Fruit fly (Drosophila melanogaster) whole organism, embryonic: ENCODE measurements around the gene Ant2.

Experiments used
- Ada2b ChIP-seq: fragments of 200-800 bp; sonication (Bioruptor generic); IDR thresholded peaks from 2 replicates; pipeline ENCODE4 v1.3.6; 2022; ENCODE audit warnings: missing biosample characterization, missing genetic modification characterization
- Adf1 ChIP-seq: fragments of 200-800 bp; sonication (Bioruptor generic); IDR thresholded peaks from 2 replicates; pipeline ENCODE4 v1.3.6; 2022; ENCODE audit warnings: missing biosample characterization, missing genetic modification characterization
- Atf3 ChIP-seq: fragments of 200-800 bp; sonication (Bioruptor generic); optimal IDR thresholded peaks from 3 replicates; lab custom pipeline; 2016; ENCODE audit warnings: missing biosample characterization, missing genetic modification characterization
- Bdp1 ChIP-seq: fragments of 200-800 bp; sonication (Bioruptor generic); optimal IDR thresholded peaks from 3 replicates; lab custom pipeline; 2016; ENCODE audit warnings: missing biosample characterization, missing genetic modification characterization
- CG10462 ChIP-seq: fragments of 200-800 bp; sonication (Bioruptor generic); optimal IDR thresholded peaks from 2 replicates; lab custom pipeline; 2016; ENCODE audit warnings: missing biosample characterization, missing genetic modification characterization
- CG12769 ChIP-seq: fragments of 200-800 bp; sonication (Bioruptor generic); optimal IDR thresholded peaks from 2 replicates; lab custom pipeline; 2019; ENCODE audit warnings: missing biosample characterization, mild to moderate bottlenecking, missing genetic modification characterization, moderate library complexity
- CG12942 ChIP-seq: fragments of 200-800 bp; sonication (Bioruptor generic); optimal IDR thresholded peaks from 3 replicates; lab custom pipeline; 2016; ENCODE audit warnings: missing biosample characterization, missing genetic modification characterization
- CG1603 ChIP-seq: fragments of 200-800 bp; sonication (Bioruptor generic); optimal IDR thresholded peaks from 2 replicates; lab custom pipeline; 2019; ENCODE audit warnings: missing biosample characterization, mild to moderate bottlenecking, missing genetic modification characterization, moderate library complexity
- CG16813 ChIP-seq: fragments of 200-800 bp; sonication (Bioruptor generic); IDR thresholded peaks from 3 replicates; pipeline ENCODE4 v1.3.6; 2022; ENCODE audit warnings: missing biosample characterization, missing genetic modification characterization; ENCODE audit not compliant: partially characterized antibody
- CG1792 ChIP-seq: fragments of 200-800 bp; sonication (Bioruptor generic); optimal IDR thresholded peaks from 2 replicates; lab custom pipeline; 2016; ENCODE audit warnings: missing biosample characterization, missing genetic modification characterization
- CG3847 ChIP-seq: fragments of 200-800 bp; sonication (Bioruptor generic); IDR thresholded peaks from 2 replicates; pipeline ENCODE4 v1.3.6; 2022; ENCODE audit warnings: missing biosample characterization, missing genetic modification characterization
- CG3995 ChIP-seq: fragments of 200-800 bp; sonication (Bioruptor generic); optimal IDR thresholded peaks from 3 replicates; lab custom pipeline; 2016; ENCODE audit warnings: missing biosample characterization, missing genetic modification characterization
- CG4360 ChIP-seq: fragments of 200-800 bp; sonication (Bioruptor generic); IDR thresholded peaks from 2 replicates; pipeline ENCODE4 v1.3.6; 2022; ENCODE audit warnings: missing biosample characterization, missing genetic modification characterization
- CG7745 ChIP-seq: fragments of 200-800 bp; sonication (Bioruptor generic); optimal IDR thresholded peaks from 2 replicates; lab custom pipeline; 2018; ENCODE audit warnings: missing biosample characterization, mild to moderate bottlenecking, missing genetic modification characterization, moderate library complexity
- CoRest ChIP-seq: fragments of 200-800 bp; sonication (Bioruptor generic); optimal IDR thresholded peaks from 3 replicates; lab custom pipeline; 2018; ENCODE audit warnings: missing biosample characterization, mild to moderate bottlenecking, missing genetic modification characterization, moderate library complexity
- Dad ChIP-seq: fragments of 200-800 bp; sonication (Bioruptor generic); optimal IDR thresholded peaks from 3 replicates; lab custom pipeline; 2016; ENCODE audit warnings: missing biosample characterization, missing genetic modification characterization
- Dll ChIP-seq: fragments of 200-800 bp; sonication (Bioruptor generic); IDR thresholded peaks from 4 replicates; pipeline ENCODE4 v1.3.6; 2022; ENCODE audit warnings: missing biosample characterization, missing genetic modification characterization; ENCODE audit not compliant: partially characterized antibody
- Dp ChIP-seq: fragments of 200-800 bp; sonication (Bioruptor generic); optimal IDR thresholded peaks from 2 replicates; lab custom pipeline; 2018; ENCODE audit warnings: missing biosample characterization, mild to moderate bottlenecking, missing genetic modification characterization, moderate library complexity
- E2f1 ChIP-seq: fragments of 200-800 bp; sonication (Bioruptor generic); IDR thresholded peaks from 2 replicates; pipeline ENCODE4 v1.3.6; 2022; ENCODE audit warnings: missing biosample characterization, missing genetic modification characterization
- Ets97D ChIP-seq: fragments of 200-800 bp; sonication (Bioruptor generic); optimal IDR thresholded peaks from 3 replicates; lab custom pipeline; 2016; ENCODE audit warnings: missing biosample characterization, missing genetic modification characterization
- Gsc ChIP-seq: fragments of 200-800 bp; sonication (Bioruptor generic); IDR thresholded peaks from 2 replicates; pipeline ENCODE4 v1.3.6; 2022; ENCODE audit warnings: missing biosample characterization, missing genetic modification characterization
- HLH3B ChIP-seq: fragments of 200-800 bp; sonication (Bioruptor generic); IDR thresholded peaks from 2 replicates; pipeline ENCODE4 v1.3.6; 2022; ENCODE audit warnings: missing biosample characterization, missing genetic modification characterization
- Hmr ChIP-seq: fragments of 200-800 bp; sonication (Bioruptor generic); optimal IDR thresholded peaks from 3 replicates; lab custom pipeline; 2017; ENCODE audit warnings: mild to moderate bottlenecking, missing biosample characterization, missing genetic modification reagents, missing genetic modification characterization
- Sin3A ChIP-seq: fragments of >200 bp; optimal IDR thresholded peaks from 2 replicates; lab custom pipeline; 2018
- Usf ChIP-seq: fragments of 200-800 bp; sonication (Bioruptor generic); optimal IDR thresholded peaks from 2 replicates; lab custom pipeline; 2017; ENCODE audit warnings: missing genotype, missing biosample characterization, missing genetic modification characterization
- ash1 ChIP-seq: fragments of 200-800 bp; sonication (Bioruptor generic); optimal IDR thresholded peaks from 2 replicates; lab custom pipeline; 2018; ENCODE audit warnings: missing biosample characterization, mild to moderate bottlenecking, missing genetic modification characterization
- ato ChIP-seq: fragments of 200-800 bp; sonication (Bioruptor generic); IDR thresholded peaks from 2 replicates; pipeline ENCODE4 v1.3.6; 2022; ENCODE audit warnings: missing biosample characterization, missing genetic modification characterization; ENCODE audit not compliant: partially characterized antibody
- bigmax ChIP-seq: fragments of 200-800 bp; sonication (Bioruptor generic); optimal IDR thresholded peaks from 2 replicates; lab custom pipeline; 2018; ENCODE audit warnings: missing biosample characterization, mild to moderate bottlenecking, missing genetic modification characterization
- bsh ChIP-seq, 2 experiments: fragments of 200-800 bp; sonication (Bioruptor generic); optimal IDR thresholded peaks; 2 replicates each; lab custom pipeline; 2017 to 2018; ENCODE audit warnings: mild to moderate bottlenecking in 2 of 2, missing biosample characterization in 2 of 2, missing genetic modification characterization in 2 of 2, moderate library complexity in 1 of 2
- cad ChIP-seq: fragments of >200 bp; optimal IDR thresholded peaks from 2 replicates; lab custom pipeline; 2017; ENCODE audit warnings: missing biosample characterization, missing genetic modification characterization
- exex ChIP-seq: fragments of 200-800 bp; sonication (Bioruptor generic); optimal IDR thresholded peaks from 4 replicates; lab custom pipeline; 2018; ENCODE audit warnings: missing biosample characterization, mild to moderate bottlenecking, missing genetic modification characterization, moderate library complexity
- ftz-f1 ChIP-seq: fragments of 200-800 bp; sonication (Bioruptor generic); optimal IDR thresholded peaks from 2 replicates; lab custom pipeline; 2016; ENCODE audit warnings: missing biosample characterization, missing genetic modification characterization
- hbn ChIP-seq: fragments of 200-800 bp; sonication (Bioruptor generic); IDR thresholded peaks from 2 replicates; pipeline ENCODE4 v1.3.6; 2022; ENCODE audit warnings: missing biosample characterization, missing genetic modification characterization; ENCODE audit not compliant: partially characterized antibody
- hkb ChIP-seq, 2 experiments: fragments of 200-800 bp in 1 of 2; fragments of >200 bp in 1 of 2; sonication (Bioruptor generic) in 1 of 2; IDR thresholded peaks in 1 of 2; optimal IDR thresholded peaks in 1 of 2; 2 replicates each; pipeline versions ENCODE4 v1.3.6 to Lab custom; 2017 to 2022; ENCODE audit warnings: missing biosample characterization in 1 of 2, missing genetic modification characterization in 1 of 2
- ind ChIP-seq: fragments of 200-800 bp; sonication (Bioruptor generic); optimal IDR thresholded peaks from 3 replicates; lab custom pipeline; 2016; ENCODE audit warnings: missing biosample characterization, missing genetic modification characterization
- klu ChIP-seq: fragments of 200-800 bp; sonication (Bioruptor generic); IDR thresholded peaks from 2 replicates; pipeline ENCODE4 v1.3.6; 2022; ENCODE audit warnings: missing biosample characterization, missing genetic modification characterization
- mirr ChIP-seq: fragments of 200-800 bp; sonication (Bioruptor generic); optimal IDR thresholded peaks from 3 replicates; lab custom pipeline; 2018; ENCODE audit warnings: missing biosample characterization, mild to moderate bottlenecking, missing genetic modification characterization
- pho ChIP-seq: fragments of 200-800 bp; sonication (Bioruptor generic); optimal IDR thresholded peaks from 2 replicates; lab custom pipeline; 2016; ENCODE audit warnings: missing biosample characterization, missing genetic modification characterization
- pros ChIP-seq: fragments of 200-800 bp; sonication (Bioruptor generic); optimal IDR thresholded peaks from 3 replicates; lab custom pipeline; 2019; ENCODE audit warnings: missing biosample characterization, mild to moderate bottlenecking, missing genetic modification characterization, moderate library complexity
- pum ChIP-seq: fragments of 200-800 bp; sonication (Bioruptor generic); optimal IDR thresholded peaks from 2 replicates; lab custom pipeline; 2016; ENCODE audit warnings: missing biosample characterization, missing genetic modification characterization
- rib ChIP-seq: fragments of 200-800 bp; sonication (Bioruptor generic); IDR thresholded peaks from 2 replicates; pipeline ENCODE4 v1.3.6; 2022; ENCODE audit warnings: missing biosample characterization, missing genetic modification characterization
- schlank ChIP-seq: fragments of 200-800 bp; sonication (Bioruptor generic); optimal IDR thresholded peaks from 2 replicates; lab custom pipeline; 2018; ENCODE audit warnings: missing biosample characterization, mild to moderate bottlenecking, missing genetic modification characterization
- scrt ChIP-seq: fragments of 200-800 bp; sonication (Bioruptor generic); optimal IDR thresholded peaks from 2 replicates; lab custom pipeline; 2018; ENCODE audit warnings: missing biosample characterization, mild to moderate bottlenecking, missing genetic modification characterization, moderate library complexity
- sd ChIP-seq: fragments of 200-800 bp; sonication (Bioruptor generic); optimal IDR thresholded peaks from 3 replicates; lab custom pipeline; 2018; ENCODE audit warnings: missing biosample characterization, mild to moderate bottlenecking, missing genetic modification characterization, moderate library complexity
- sob ChIP-seq: fragments of 200-800 bp; sonication (Bioruptor generic); IDR thresholded peaks from 2 replicates; pipeline ENCODE4 v1.3.6; 2022; ENCODE audit warnings: missing biosample characterization, missing genetic modification characterization
- tna ChIP-seq: fragments of 200-800 bp; sonication (Bioruptor generic); IDR thresholded peaks from 2 replicates; pipeline ENCODE4 v1.3.6; 2022; ENCODE audit warnings: missing biosample characterization, missing genetic modification characterization; ENCODE audit not compliant: partially characterized antibody
- trem ChIP-seq: fragments of 200-800 bp; optimal IDR thresholded peaks from 3 replicates; lab custom pipeline; 2019; ENCODE audit warnings: missing biosample characterization, mild to moderate bottlenecking, missing genetic modification characterization, moderate library complexity
- twi ChIP-seq: fragments of 200-800 bp; optimal IDR thresholded peaks from 2 replicates; lab custom pipeline; 2019; ENCODE audit warnings: missing biosample characterization, mild to moderate bottlenecking, missing genetic modification characterization, moderate library complexity

Ant2 gene

dm6 chrX:10805651-10806191 lies 19.0 kb upstream of the Ant2 start (continued):
- TF ChIP-seq sd (tag; lab: Kevin White, UChicago), result peak; percentile 35
- no peak for TF ChIP-seq Ada2b (GFP tag; lab: Robert Waterston, UW)
- TF ChIP-seq ato (GFP tag; lab: Robert Waterston, UW), result 0 out of 2 replicates have a peak, but pooled peaks have one; percentile 20
- TF ChIP-seq CoRest (tag; lab: Kevin White, UChicago), result peak; percentile 4
- TF ChIP-seq CG7745 (tag; lab: Kevin White, UChicago), result no peak
- peak; percentile 25 for TF ChIP-seq pros
- peak; percentile 58; the same call in 2 of the 4 replicates for TF ChIP-seq Dll (GFP tag; lab: Robert Waterston, UW)
- TF ChIP-seq CG3847 (GFP tag; lab: Robert Waterston, UW), result no peak
- peak; percentile 54 for TF ChIP-seq rib (GFP tag; lab: Robert Waterston, UW)
- no peak for TF ChIP-seq hkb (optimal IDR thresholded peaks at IDR 0.05; lab: Kevin White, UChicago)
- TF ChIP-seq hkb (GFP tag; IDR thresholded peaks at IDR 0.05; lab: Robert Waterston, UW), result no peak
- peak; percentile 45 for TF ChIP-seq hbn (GFP tag; lab: Robert Waterston, UW)
- no peak for TF ChIP-seq twi (tag; lab: Kevin White, UChicago)
- no peak for TF ChIP-seq cad (GFP tag; lab: Kevin White, UChicago)
- no peak for TF ChIP-seq bigmax
- no peak for TF ChIP-seq klu (GFP tag; lab: Robert Waterston, UW)
- TF ChIP-seq E2f1 (GFP tag; lab: Robert Waterston, UW), result no peak
- TF ChIP-seq schlank (tag; lab: Kevin White, UChicago), result no peak
- TF ChIP-seq mirr (GFP tag; lab: Kevin White, UChicago), result no peak
- TF ChIP-seq HLH3B, result no peak
- TF ChIP-seq scrt, result no peak
- no peak for TF ChIP-seq Sin3A (lab: Kevin White, UChicago)
- TF ChIP-seq pho (GFP tag; lab: Kevin White, UChicago), result no peak
- TF ChIP-seq Bdp1 (GFP tag; lab: Kevin White, UChicago), result no peak
- peak; percentile 50 for TF ChIP-seq Dp
- TF ChIP-seq sob (GFP tag; lab: Robert Waterston, UW), result no peak
- TF ChIP-seq CG12942 (GFP tag; lab: Kevin White, UChicago), result no peak
- TF ChIP-seq Usf (GFP tag; lab: Kevin White, UChicago), result no peak
- TF ChIP-seq bsh (GFP tag; optimal IDR thresholded peaks at IDR 0.05; lab: Kevin White, UChicago), result peak in 1 of 2 experiments; percentile 82
- TF ChIP-seq CG1792 (GFP tag; lab: Kevin White, UChicago), result peak; percentile 32
- TF ChIP-seq Dad (GFP tag; lab: Kevin White, UChicago), result no peak
- peak; percentile 14 for TF ChIP-seq Hmr
- peak; percentile 61 for TF ChIP-seq CG16813 (GFP tag; lab: Robert Waterston, UW)
- peak; percentile 46 for TF ChIP-seq exex
- no peak for TF ChIP-seq tna (GFP tag; lab: Robert Waterston, UW)
- peak; percentile 3 for TF ChIP-seq Ets97D (GFP tag; lab: Kevin White, UChicago)
- no peak for TF ChIP-seq Gsc (GFP tag; lab: Robert Waterston, UW)
- no peak for TF ChIP-seq Atf3
- TF ChIP-seq trem (tag; lab: Kevin White, UChicago), result no peak
- peak; percentile 77 for TF ChIP-seq CG12769
- TF ChIP-seq ash1 (GFP tag; lab: Kevin White, UChicago), result no peak
- no peak for TF ChIP-seq ind (GFP tag; lab: Kevin White, UChicago)
- TF ChIP-seq Adf1 (GFP tag; lab: Robert Waterston, UW), result no peak
- no peak for TF ChIP-seq pum (GFP tag; lab: Kevin White, UChicago)
- TF ChIP-seq CG3995 (GFP tag; lab: Kevin White, UChicago), result no peak
- no peak for TF ChIP-seq CG4360 (GFP tag; lab: Robert Waterston, UW)
- peak; percentile 6 for TF ChIP-seq CG1603 (tag; lab: Kevin White, UChicago)
- TF ChIP-seq ftz-f1 (GFP tag; lab: Kevin White, UChicago), result peak; percentile 37
- TF ChIP-seq CG10462, result no peak
